Worm (Caenorhabditis elegans): ENCODE measurements around the gene ooc-5.

Gene ooc-5

DNA sequence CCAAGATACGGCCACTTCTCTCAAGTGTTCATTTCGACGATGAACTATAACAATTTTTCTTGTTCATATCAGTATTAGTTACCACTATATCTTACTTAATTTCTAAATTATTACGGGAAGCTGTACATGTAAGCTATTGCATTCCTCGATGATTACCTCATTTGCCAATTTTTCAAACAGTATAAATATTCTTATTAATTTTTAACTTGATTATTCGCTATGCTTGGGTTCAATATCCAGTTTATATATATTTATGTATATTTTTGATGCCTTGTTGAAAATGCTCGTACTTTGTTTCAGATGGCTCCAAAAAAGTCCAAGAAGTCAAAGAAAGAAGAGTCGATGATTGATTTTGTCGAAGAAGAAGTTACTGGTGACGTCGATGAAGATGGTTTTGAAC, 1.4 kb downstream of the ooc-5 start, which contains the start of gene F44G4.1:
Gene F44G4.1 (plus strand): TSS at position 301 of the 400 bp plus-strand sequence.
- TF ChIP-seq dmd-4 (tag; optimal IDR thresholded peaks at IDR 0.05) (no peak), unc-55 (GFP tag; optimal IDR thresholded peaks at IDR 0.05) (no peak), crh-2 (tag; optimal IDR thresholded peaks at IDR 0.05) (no peak), ztf-11 (tag; optimal IDR thresholded peaks at IDR 0.05) (no peak), ceh-82 (tag; optimal IDR thresholded peaks at IDR 0.05) (no peak), sma-9 (GFP tag; optimal IDR thresholded peaks at IDR 0.05) (no peak), sma-9 (tag; optimal IDR thresholded peaks at IDR 0.05) (no peak), lin-13 (GFP tag; optimal IDR thresholded peaks at IDR 0.05) (no peak), ztf-4 (tag; optimal IDR thresholded peaks at IDR 0.05) (no peak), sma-3 (GFP tag; optimal IDR thresholded peaks at IDR 0.05) (no peak), F13H6.1 (tag; optimal IDR thresholded peaks at IDR 0.05) (no peak), nhr-77 (tag; optimal IDR thresholded peaks at IDR 0.05) (no peak), elt-3 (tag; optimal IDR thresholded peaks at IDR 0.05) (no peak), fos-1 (tag; optimal IDR thresholded peaks at IDR 0.05) (no peak), mdl-1 (tag; optimal IDR thresholded peaks at IDR 0.05) (no peak), peb-1 (tag; optimal IDR thresholded peaks at IDR 0.05) (no peak), lsy-2 (tag; optimal IDR thresholded peaks at IDR 0.05) (no peak), aly-2 (tag; optimal IDR thresholded peaks at IDR 0.05) (no peak), snpc-4 (tag; optimal IDR thresholded peaks at IDR 0.05) (no peak), egl-27 (tag; optimal IDR thresholded peaks at IDR 0.05) (no peak), ama-1 (optimal IDR thresholded peaks at IDR 0.05) (no peak)

DNA sequence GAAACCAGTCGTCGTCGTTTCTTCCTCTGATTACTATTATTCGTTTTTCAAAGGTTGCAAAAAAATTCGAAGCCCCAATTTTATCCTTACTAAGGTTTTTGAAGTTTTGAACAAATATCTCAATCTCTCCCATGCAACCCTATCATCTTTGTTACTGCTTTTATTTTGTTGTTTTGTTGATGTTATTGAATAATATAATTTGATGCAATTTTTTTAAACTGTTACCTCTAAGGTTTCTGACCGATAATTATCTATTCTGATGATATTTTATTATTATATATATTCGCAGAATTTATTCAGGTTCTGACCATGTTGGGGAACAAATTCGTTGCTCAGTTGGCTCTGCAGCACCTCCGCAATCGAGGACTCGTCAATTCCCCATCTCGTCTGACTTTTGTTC, 3.1 kb downstream of the ooc-5 start, which contains the start of gene ndub-2:
Gene ndub-2 (plus strand): TSS at position 301 of the 400 bp plus-strand sequence.
- TF ChIP-seq aly-2 (tag; optimal IDR thresholded peaks at IDR 0.05): no peak
- TF ChIP-seq nhr-77 (tag; optimal IDR thresholded peaks at IDR 0.05): no peak
- no peak for TF ChIP-seq C34F6.9 (tag; optimal IDR thresholded peaks at IDR 0.05)
- no peak for TF ChIP-seq lin-11 (tag; optimal IDR thresholded peaks at IDR 0.05)
- no peak for TF ChIP-seq R02D3.7 (tag; optimal IDR thresholded peaks at IDR 0.05)
- TF ChIP-seq mbf-1 (tag; optimal IDR thresholded peaks at IDR 0.05): no peak
- no peak for TF ChIP-seq blmp-1 (tag; optimal IDR thresholded peaks at IDR 0.05; ENCODE audit: insufficient read depth)
- TF ChIP-seq ztf-11 (tag; optimal IDR thresholded peaks at IDR 0.05): no peak
- TF ChIP-seq zag-1 (tag; optimal IDR thresholded peaks at IDR 0.05): no peak
- no peak for TF ChIP-seq ceh-82 (tag; optimal IDR thresholded peaks at IDR 0.05)
- TF ChIP-seq nhr-237 (tag; optimal IDR thresholded peaks at IDR 0.05): no peak
- no peak for TF ChIP-seq gmeb-1 (tag; optimal IDR thresholded peaks at IDR 0.05)

DNA sequence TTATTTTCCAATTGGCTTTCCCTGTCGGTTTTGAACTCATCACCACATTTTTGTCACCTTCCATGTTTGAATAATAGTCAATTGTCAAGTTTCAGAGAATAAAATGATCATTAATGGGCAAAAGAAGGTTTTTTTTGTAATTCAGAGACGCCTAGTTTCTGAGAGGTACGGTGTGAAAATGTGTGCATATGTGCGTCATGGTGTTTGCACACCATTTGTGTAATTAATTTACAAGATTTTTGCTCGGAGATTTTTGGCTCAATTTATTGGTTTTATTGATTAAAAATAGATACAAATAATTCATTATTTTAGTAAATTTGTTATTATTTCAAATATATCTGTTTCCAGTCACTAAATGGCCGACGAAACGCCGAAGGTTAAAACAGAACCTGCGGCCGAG, 4.5 kb downstream of the ooc-5 start, which contains the start of the genes F44G4.3 and tdp-1:
Gene F44G4.3 (minus strand): TSS at position 184 of the 400 bp plus-strand sequence.
Gene tdp-1 (plus strand): TSS at position 347 of the 400 bp plus-strand sequence.
- TF ChIP-seq lin-11 (tag; optimal IDR thresholded peaks at IDR 0.05) (no peak), dmd-4 (tag; optimal IDR thresholded peaks at IDR 0.05) (no peak), ZK546.5 (tag; optimal IDR thresholded peaks at IDR 0.05) (no peak), sma-3 (GFP tag; optimal IDR thresholded peaks at IDR 0.05) (no peak), nhr-12 (tag; optimal IDR thresholded peaks at IDR 0.05) (no peak), alr-1 (tag; optimal IDR thresholded peaks at IDR 0.05) (no peak), ama-1 (optimal IDR thresholded peaks at IDR 0.05) (no peak), mdl-1 (tag; optimal IDR thresholded peaks at IDR 0.05) (no peak), nhr-129 (tag; optimal IDR thresholded peaks at IDR 0.05) (peak; percentile 18), Y55F3AM.14 (GFP tag; optimal IDR thresholded peaks at IDR 0.05) (no peak), nhr-77 (tag; optimal IDR thresholded peaks at IDR 0.05) (no peak), ztf-11 (tag; optimal IDR thresholded peaks at IDR 0.05) (no peak), fos-1 (tag; optimal IDR thresholded peaks at IDR 0.05) (no peak), lin-13 (GFP tag; optimal IDR thresholded peaks at IDR 0.05) (no peak), lsy-2 (tag; optimal IDR thresholded peaks at IDR 0.05) (peak; percentile 55 to 94), C34F6.9 (tag; optimal IDR thresholded peaks at IDR 0.05) (peak; percentile 67), crh-2 (tag; optimal IDR thresholded peaks at IDR 0.05) (no peak), unc-55 (GFP tag; optimal IDR thresholded peaks at IDR 0.05) (peak; percentile 68)

DNA sequence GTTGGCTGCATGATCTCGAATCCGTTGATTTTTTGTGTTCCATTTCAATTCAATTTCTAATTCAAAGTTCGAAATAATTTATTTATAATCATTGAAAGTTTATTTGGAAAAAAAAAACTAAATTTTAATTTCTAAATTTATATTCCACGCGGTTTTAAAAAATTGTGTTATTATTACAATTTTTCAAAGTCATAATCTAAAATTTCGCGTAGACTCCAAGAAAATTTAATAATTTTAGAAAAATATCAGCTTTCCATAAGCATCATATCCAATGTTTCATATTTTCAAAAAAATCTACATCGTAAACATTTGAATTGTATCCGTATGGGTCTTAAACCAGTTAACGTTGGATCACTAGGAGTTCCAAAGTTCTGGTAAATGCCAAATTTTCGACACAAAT, 7.4 kb downstream of the ooc-5 start, which contains the start of gene F44G4.5:
Gene F44G4.5 (minus strand): TSS at position 101 of the 400 bp plus-strand sequence.
- no peak for TF ChIP-seq elt-3 (tag; optimal IDR thresholded peaks at IDR 0.05)
- no peak for TF ChIP-seq F13H6.1 (tag; optimal IDR thresholded peaks at IDR 0.05)
- no peak for TF ChIP-seq unc-62 (GFP tag; optimal IDR thresholded peaks at IDR 0.05)
- no peak for TF ChIP-seq nhr-11 (tag; optimal IDR thresholded peaks at IDR 0.05)
- no peak for TF ChIP-seq nhr-12 (tag; optimal IDR thresholded peaks at IDR 0.05)
- no peak for TF ChIP-seq crh-2 (tag; optimal IDR thresholded peaks at IDR 0.05)
- TF ChIP-seq nhr-129 (tag; optimal IDR thresholded peaks at IDR 0.05): no peak
- no peak for TF ChIP-seq dmd-4 (tag; optimal IDR thresholded peaks at IDR 0.05)
- no peak for TF ChIP-seq ztf-4 (tag; optimal IDR thresholded peaks at IDR 0.05)
- TF ChIP-seq lin-39 (tag; optimal IDR thresholded peaks at IDR 0.05): no peak
- no peak for TF ChIP-seq ama-1 (optimal IDR thresholded peaks at IDR 0.05)
- no peak for TF ChIP-seq nhr-23 (tag; optimal IDR thresholded peaks at IDR 0.05)
- TF ChIP-seq elt-1 (tag; optimal IDR thresholded peaks at IDR 0.05): no peak
- no peak for TF ChIP-seq nhr-21 (tag; optimal IDR thresholded peaks at IDR 0.05)
- TF ChIP-seq nhr-237 (tag; optimal IDR thresholded peaks at IDR 0.05): no peak
- TF ChIP-seq sem-4 (tag; optimal IDR thresholded peaks at IDR 0.05): no peak
- TF ChIP-seq nhr-10 (tag; optimal IDR thresholded peaks at IDR 0.05): no peak
- no peak for TF ChIP-seq aly-2 (tag; optimal IDR thresholded peaks at IDR 0.05)

Data from whole organism, L2 larva.